Worm (Caenorhabditis elegans) whole organism, late embryonic: ENCODE measurements around the gene F58E6.4.
A peak's percentile ranks its signal among the peaks of the same experiment; 100 is the strongest.

Experiments
- C38D4.7 ChIP-seq: fragments of 200-800 bp; sonication (Bioruptor generic); optimal IDR thresholded peaks from 2 replicates; lab custom pipeline; 2018; ENCODE audit warnings: mild to moderate bottlenecking, missing genetic modification characterization, moderate library complexity, missing compliant biosample characterization
- F13H6.1 ChIP-seq: sonication (generic microtip); optimal IDR thresholded peaks from 2 replicates; lab custom pipeline; 2016; ENCODE audit warnings: missing genetic modification characterization, missing compliant biosample characterization
- K09A11.1 ChIP-seq: sonication (generic microtip); optimal IDR thresholded peaks from 2 replicates; lab custom pipeline; 2017; ENCODE audit warnings: antibody characterized with exemption, mild to moderate bottlenecking, missing genetic modification characterization, missing compliant biosample characterization; ENCODE audit not compliant: insufficient read depth
- Y22D7AL.16 ChIP-seq: sonication (generic microtip); optimal IDR thresholded peaks from 2 replicates; lab custom pipeline; 2016; ENCODE audit warnings: missing genetic modification characterization, missing compliant biosample characterization
- ama-1 ChIP-seq: fragments of 150-350 bp; optimal IDR thresholded peaks from 2 replicates; lab custom pipeline; 2014
- ceh-18 ChIP-seq: sonication (generic microtip); optimal IDR thresholded peaks from 2 replicates; lab custom pipeline; 2016; ENCODE audit warnings: missing genetic modification characterization, missing compliant biosample characterization
- ceh-19 ChIP-seq: fragments of 200-800 bp; sonication (Bioruptor generic); optimal IDR thresholded peaks from 2 replicates; lab custom pipeline; 2018; ENCODE audit warnings: mild to moderate bottlenecking, missing genetic modification characterization, missing compliant biosample characterization
- ceh-2 ChIP-seq: sonication (generic microtip); optimal IDR thresholded peaks from 2 replicates; lab custom pipeline; 2016; ENCODE audit warnings: missing genotype, missing genetic modification characterization, missing compliant biosample characterization
- ceh-22 ChIP-seq: sonication (generic microtip); optimal IDR thresholded peaks from 2 replicates; lab custom pipeline; 2017; ENCODE audit warnings: missing biosample characterization, missing genetic modification characterization
- ceh-24 ChIP-seq: sonication (generic microtip); optimal IDR thresholded peaks from 2 replicates; lab custom pipeline; 2016; ENCODE audit warnings: mild to moderate bottlenecking, missing genetic modification characterization, missing compliant biosample characterization
- ceh-30 ChIP-seq: fragments of 150-350 bp; optimal IDR thresholded peaks from 2 replicates; lab custom pipeline; 2014; ENCODE audit warnings: missing biosample characterization, missing genetic modification characterization
- ceh-31 ChIP-seq: sonication (generic microtip); optimal IDR thresholded peaks from 2 replicates; lab custom pipeline; 2016; ENCODE audit warnings: missing genetic modification characterization, missing compliant biosample characterization
- ceh-45 ChIP-seq: fragments of 200-800 bp; sonication (Bioruptor generic); IDR thresholded peaks from 2 replicates; pipeline ENCODE4 v1.3.6; 2022; ENCODE audit warnings: missing genetic modification reagents, missing genetic modification characterization, missing compliant biosample characterization
- ceh-9 ChIP-seq: sonication (generic microtip); optimal IDR thresholded peaks from 2 replicates; lab custom pipeline; 2016; ENCODE audit warnings: mild to moderate bottlenecking, missing genetic modification characterization, inconsistent platforms, missing compliant biosample characterization
- che-1 ChIP-seq: sonication (generic microtip); optimal IDR thresholded peaks from 2 replicates; lab custom pipeline; 2016; ENCODE audit warnings: mild to moderate bottlenecking, missing genetic modification characterization, missing compliant biosample characterization
- dmd-4 ChIP-seq: sonication (generic microtip); optimal IDR thresholded peaks from 2 replicates; lab custom pipeline; 2016; ENCODE audit warnings: borderline replicate concordance, missing genetic modification characterization, missing compliant biosample characterization
- elt-2 ChIP-seq: sonication (generic microtip); optimal IDR thresholded peaks from 2 replicates; lab custom pipeline; 2016; ENCODE audit warnings: missing genetic modification reagents, missing genetic modification characterization, missing compliant biosample characterization
- elt-4 ChIP-seq: sonication (generic microtip); optimal IDR thresholded peaks from 2 replicates; lab custom pipeline; 2016; ENCODE audit warnings: missing genetic modification characterization, missing compliant biosample characterization
- fkh-10 ChIP-seq: fragments of 150-350 bp; optimal IDR thresholded peaks from 2 replicates; lab custom pipeline; 2014; ENCODE audit warnings: missing biosample characterization, missing genetic modification reagents, missing genetic modification characterization
- fkh-6 ChIP-seq: sonication (generic microtip); optimal IDR thresholded peaks from 2 replicates; lab custom pipeline; 2016; ENCODE audit warnings: missing genetic modification characterization, missing compliant biosample characterization
- gmeb-2 ChIP-seq: sonication (generic microtip); optimal IDR thresholded peaks from 2 replicates; lab custom pipeline; 2016; ENCODE audit warnings: missing genetic modification characterization, inconsistent platforms, missing compliant biosample characterization
- hlh-30 ChIP-seq: sonication (generic microtip); optimal IDR thresholded peaks from 2 replicates; lab custom pipeline; 2017; ENCODE audit warnings: antibody characterized with exemption, missing genetic modification characterization, missing compliant biosample characterization; ENCODE audit not compliant: insufficient read depth
- hlh-8 ChIP-seq: sonication (generic microtip); optimal IDR thresholded peaks from 2 replicates; lab custom pipeline; 2016; ENCODE audit warnings: missing genotype, missing genetic modification characterization, missing compliant biosample characterization
- mec-3 ChIP-seq: sonication (generic microtip); optimal IDR thresholded peaks from 2 replicates; lab custom pipeline; 2016; ENCODE audit warnings: borderline replicate concordance, missing genetic modification characterization, missing compliant biosample characterization
- nfya-1 ChIP-seq: sonication (generic microtip); optimal IDR thresholded peaks from 2 replicates; lab custom pipeline; 2017; ENCODE audit warnings: missing genetic modification characterization, mild to moderate bottlenecking, missing compliant biosample characterization, antibody characterized with exemption, moderate library complexity
- nhr-11 ChIP-seq: fragments of 150-350 bp; optimal IDR thresholded peaks from 2 replicates; lab custom pipeline; 2014; ENCODE audit warnings: missing biosample characterization, missing genetic modification characterization
- nhr-232 ChIP-seq: sonication (generic microtip); optimal IDR thresholded peaks from 2 replicates; lab custom pipeline; 2016; ENCODE audit warnings: missing genetic modification characterization, missing compliant biosample characterization
- npax-4 ChIP-seq: sonication (generic microtip); optimal IDR thresholded peaks from 2 replicates; lab custom pipeline; 2016; ENCODE audit warnings: missing genetic modification characterization, missing compliant biosample characterization
- pat-9 ChIP-seq: fragments of 200-800 bp; sonication (Bioruptor generic); optimal IDR thresholded peaks from 2 replicates; lab custom pipeline; 2018; ENCODE audit warnings: mild to moderate bottlenecking, missing genetic modification characterization, moderate library complexity, missing compliant biosample characterization
- ref-2 ChIP-seq: sonication (generic microtip); optimal IDR thresholded peaks from 2 replicates; lab custom pipeline; 2016; ENCODE audit warnings: missing genetic modification characterization, missing compliant biosample characterization
- sdc-2 ChIP-seq: sonication (generic microtip); optimal IDR thresholded peaks from 2 replicates; lab custom pipeline; 2016; ENCODE audit warnings: missing genotype, missing genetic modification characterization, missing compliant biosample characterization
- sox-2 ChIP-seq: fragments of 200-800 bp; sonication (Bioruptor generic); IDR thresholded peaks from 2 replicates; pipeline ENCODE4 v1.3.6; 2022; ENCODE audit warnings: missing genetic modification reagents, missing genetic modification characterization, missing compliant biosample characterization
- syd-9 ChIP-seq: sonication (generic microtip); optimal IDR thresholded peaks from 2 replicates; lab custom pipeline; 2016; ENCODE audit warnings: mild to moderate bottlenecking, missing genetic modification characterization, moderate library complexity, missing compliant biosample characterization
- ttx-3 ChIP-seq: sonication (generic microtip); optimal IDR thresholded peaks from 2 replicates; lab custom pipeline; 2016; ENCODE audit warnings: missing genetic modification reagents, missing genetic modification characterization, missing compliant biosample characterization
- unc-3 ChIP-seq, 2 experiments: fragments of 200-800 bp in 1 of 2; sonication (Bioruptor generic) in 1 of 2; sonication (generic microtip) in 1 of 2; conservative IDR thresholded peaks in 1 of 2; optimal IDR thresholded peaks in 1 of 2; 2 replicates each; pipeline versions ENCODE4 v1.3.6 to Lab custom; 2016 to 2022; ENCODE audit warnings: missing compliant biosample characterization in 2 of 2, missing genetic modification characterization in 2 of 2, missing genetic modification reagents in 1 of 2
- unc-86 ChIP-seq: sonication (generic microtip); optimal IDR thresholded peaks from 2 replicates; lab custom pipeline; 2016; ENCODE audit warnings: missing genetic modification characterization, missing compliant biosample characterization

F58E6.4 gene

DNA sequence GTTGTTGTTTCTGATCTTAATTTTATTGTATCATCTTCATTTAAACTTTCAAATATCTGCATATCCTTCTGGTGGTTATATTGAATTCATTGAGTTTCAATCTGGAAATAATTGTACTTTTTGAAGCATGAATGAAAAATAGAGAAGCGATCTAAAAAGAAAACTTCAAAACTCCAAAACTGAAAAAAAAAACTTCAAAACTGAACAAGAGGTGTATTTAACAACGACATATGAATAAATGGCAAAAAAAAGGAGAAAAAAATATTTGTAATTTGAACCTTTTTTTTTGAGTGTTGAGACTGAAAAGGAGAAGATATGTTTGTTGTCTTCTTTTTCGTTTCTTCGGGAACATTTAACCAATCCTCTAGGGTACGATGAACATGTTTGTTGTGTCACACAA lies 7.7 kb upstream of the F58E6.4 start, which contains the start of gene F58E6.11:
F58E6.11 (minus strand) TSS at position 101 of the 400 bp plus-strand sequence.
- no peak for TF ChIP-seq che-1 (tag; lab: Kevin White, UChicago)
- no peak for TF ChIP-seq ceh-18 (tag; lab: Kevin White, UChicago)
- TF ChIP-seq ceh-2, result no peak
- no peak for TF ChIP-seq C38D4.7 (GFP tag; lab: Kevin White, UChicago)
- TF ChIP-seq ceh-9, result no peak
- no peak for TF ChIP-seq ceh-24
- TF ChIP-seq hlh-30, result no peak
- no peak for TF ChIP-seq nhr-232 (tag; lab: Kevin White, UChicago)
- no peak for TF ChIP-seq unc-3 (GFP tag; conservative IDR thresholded peaks at IDR 0.05; lab: Robert Waterston, UW)
- TF ChIP-seq unc-3 (tag; optimal IDR thresholded peaks at IDR 0.05; lab: Kevin White, UChicago), result no peak
- no peak for TF ChIP-seq ceh-22 (tag; lab: Kevin White, UChicago)
- no peak for TF ChIP-seq gmeb-2
- TF ChIP-seq nfya-1 (tag; lab: Kevin White, UChicago), result no peak
- TF ChIP-seq syd-9 (tag; lab: Kevin White, UChicago), result no peak
- no peak for TF ChIP-seq Y22D7AL.16 (tag; lab: Kevin White, UChicago)
- no peak for TF ChIP-seq pat-9 (tag; lab: Kevin White, UChicago)
- TF ChIP-seq ttx-3 (tag; lab: Kevin White, UChicago), result no peak
- no peak for TF ChIP-seq nhr-11 (tag; lab: Kevin White, UChicago)
- TF ChIP-seq elt-4 (tag; lab: Kevin White, UChicago), result no peak
- TF ChIP-seq ceh-45, result no peak
- TF ChIP-seq F13H6.1 (tag; lab: Kevin White, UChicago), result no peak

DNA sequence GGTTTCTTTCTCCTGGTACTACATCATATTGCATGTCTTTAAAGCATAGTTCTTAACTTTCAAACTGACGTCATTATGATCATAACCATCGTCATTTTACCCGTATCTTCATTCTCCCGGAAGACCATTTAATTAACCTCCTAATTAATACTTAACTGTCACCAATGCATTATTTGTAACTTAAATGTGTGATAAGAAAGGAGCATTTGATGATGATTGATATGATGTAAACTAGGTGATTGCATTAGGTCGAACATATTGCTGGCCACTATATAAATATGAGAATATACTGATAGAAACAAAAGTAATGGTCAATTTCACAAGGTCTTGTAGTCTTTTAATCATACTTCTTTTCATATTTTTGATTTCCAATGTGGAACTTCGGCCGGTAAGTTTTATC lies 6.0 kb upstream of the F58E6.4 start, which contains the start of gene hrg-3:
hrg-3 (plus strand) TSS at position 227 of the 400 bp plus-strand sequence.
- TF ChIP-seq K09A11.1, result no peak
- peak; percentile 48 for TF ChIP-seq elt-2 (tag; lab: Kevin White, UChicago)
- TF ChIP-seq hlh-8 (tag; lab: Kevin White, UChicago), result no peak
- no peak for TF ChIP-seq unc-86 (tag; lab: Kevin White, UChicago)

DNA sequence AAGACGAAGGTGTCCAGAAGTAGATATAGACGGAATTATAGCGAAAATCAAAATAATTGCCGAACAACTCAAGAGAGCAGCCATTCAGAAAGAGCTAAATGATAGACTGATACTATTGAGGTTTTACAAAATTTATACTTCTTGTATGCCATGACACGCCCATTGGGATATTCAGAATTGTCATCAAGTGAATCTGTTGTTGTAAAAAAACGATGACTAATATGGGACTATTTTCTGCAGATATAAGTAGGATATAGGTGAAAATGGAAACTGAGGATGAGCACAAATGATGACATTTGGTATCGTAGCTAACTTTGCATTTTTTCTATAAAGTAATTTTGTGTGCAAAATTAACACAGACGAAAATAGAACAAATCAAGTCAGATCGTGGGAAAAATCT lies 5.5 kb upstream of the F58E6.4 start, which contains the start of gene F58E6.8:
F58E6.8 (minus strand) TSS at position 101 of the 400 bp plus-strand sequence.
- TF ChIP-seq npax-4 (tag; lab: Kevin White, UChicago) (no peak), F13H6.1 (tag; lab: Kevin White, UChicago) (no peak), ceh-19 (GFP tag; lab: Kevin White, UChicago) (no peak), nfya-1 (tag; lab: Kevin White, UChicago) (no peak), ama-1 (no peak), ceh-9 (no peak), che-1 (tag; lab: Kevin White, UChicago) (no peak), ttx-3 (tag; lab: Kevin White, UChicago) (no peak), Y22D7AL.16 (tag; lab: Kevin White, UChicago) (no peak)

DNA sequence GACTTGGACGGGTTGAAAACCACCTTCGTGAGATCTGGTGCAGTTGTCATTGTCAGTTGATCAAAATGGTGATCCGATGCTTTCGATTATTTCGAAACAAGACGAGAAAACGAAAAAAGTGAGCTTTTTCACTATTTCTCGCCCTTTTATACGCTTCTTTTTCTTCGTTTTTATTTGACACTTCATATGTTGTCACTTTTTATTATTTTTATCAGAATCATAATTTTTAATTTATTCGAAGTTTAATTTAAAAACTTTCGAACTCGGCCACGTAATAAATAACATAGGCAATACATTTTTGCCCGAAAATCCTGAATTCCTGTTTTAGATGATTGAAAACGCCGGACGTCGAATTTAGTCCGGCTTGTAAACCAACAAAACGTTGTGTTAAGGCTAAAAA lies 4.3 kb upstream of the F58E6.4 start, which contains the start of gene F58E6.5:
F58E6.5 (minus strand) TSS at position 101 of the 400 bp plus-strand sequence.
- no peak for TF ChIP-seq pat-9 (tag; lab: Kevin White, UChicago)
- TF ChIP-seq ceh-45, result no peak
- TF ChIP-seq ref-2 (tag; lab: Kevin White, UChicago), result no peak
- no peak for TF ChIP-seq fkh-6 (tag; lab: Kevin White, UChicago)
- no peak for TF ChIP-seq sdc-2
- no peak for TF ChIP-seq mec-3 (tag; lab: Kevin White, UChicago)
- no peak for TF ChIP-seq sox-2 (GFP tag; lab: Robert Waterston, UW)
- TF ChIP-seq gmeb-2, result no peak
- TF ChIP-seq dmd-4 (tag; lab: Kevin White, UChicago), result no peak
- no peak for TF ChIP-seq ceh-31 (tag; lab: Kevin White, UChicago)
- no peak for TF ChIP-seq nhr-232 (tag; lab: Kevin White, UChicago)
- TF ChIP-seq ceh-30 (tag; lab: Kevin White, UChicago), result no peak
- TF ChIP-seq elt-2 (tag; lab: Kevin White, UChicago), result no peak
- TF ChIP-seq fkh-10 (GFP tag; lab: Kevin White, UChicago), result no peak
